Fruit fly (Drosophila melanogaster): Measurements from ENCODE around the gene CG11885.

Gene CG11885

DNA sequence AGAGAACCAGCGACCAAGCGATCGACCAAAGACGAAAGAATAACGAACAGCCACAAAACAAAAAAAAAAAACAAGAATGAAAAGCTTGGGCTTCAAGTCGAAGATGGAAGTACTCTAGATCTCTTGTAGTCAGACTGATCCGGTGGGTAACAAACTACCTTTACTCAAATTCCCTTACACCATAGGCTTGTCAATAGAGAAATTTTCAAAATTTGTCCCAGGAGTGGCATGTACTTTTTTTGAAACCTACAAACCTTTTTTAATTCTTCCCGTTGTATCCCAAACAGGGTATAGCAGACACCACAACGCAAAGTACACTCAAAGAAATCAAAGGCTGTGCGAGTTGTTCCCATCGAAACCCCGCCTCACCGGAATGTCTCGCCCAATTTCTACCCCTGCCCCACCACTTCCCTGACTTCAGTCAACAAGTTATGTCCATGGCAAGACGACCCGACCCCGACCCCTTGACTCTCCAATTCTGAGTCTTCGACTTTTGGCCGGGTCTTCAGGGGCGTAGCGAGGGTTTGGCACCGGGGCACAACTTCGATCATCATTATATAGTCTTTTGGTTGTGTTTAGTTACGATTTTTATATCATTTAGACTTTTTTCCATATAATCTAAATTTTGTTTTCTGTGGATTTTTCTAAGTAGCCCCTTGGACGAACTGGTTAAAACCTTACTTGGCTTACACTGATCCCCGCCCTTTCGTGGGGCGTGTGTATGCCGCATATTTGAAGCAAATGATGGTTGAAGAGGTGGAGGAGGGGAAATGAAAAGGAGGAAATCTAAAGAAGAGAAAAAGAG is 8.6 kb upstream of the CG11885 start (continued):
- TF ChIP-seq CG12219 (GFP tag; optimal IDR thresholded peaks at IDR 0.05) (no peak), Tbp (GFP tag; optimal IDR thresholded peaks at IDR 0.05) (no peak), Blimp-1 (GFP tag; optimal IDR thresholded peaks at IDR 0.05) (peak; percentile 59), Nf-YA (GFP tag; IDR thresholded peaks at IDR 0.05) (0 out of 2 replicates have a peak, but pooled peaks have one; percentile 47), gem (tag; optimal IDR thresholded peaks at IDR 0.05) (peak; percentile 67), Max (GFP tag; optimal IDR thresholded peaks at IDR 0.05) (peak; percentile 44), Drgx (GFP tag; IDR thresholded peaks at IDR 0.05) (peak; percentile 58), CG15269 (tag; optimal IDR thresholded peaks at IDR 0.05) (no peak), gcm (GFP tag; optimal IDR thresholded peaks at IDR 0.05) (no peak), tup (GFP tag; optimal IDR thresholded peaks at IDR 0.05) (no peak), Rx (GFP tag; IDR thresholded peaks at IDR 0.05) (no peak), luna (GFP tag; optimal IDR thresholded peaks at IDR 0.05) (peak; percentile 54), CG12744 (GFP tag; optimal IDR thresholded peaks at IDR 0.05) (no peak), maf-S (GFP tag; optimal IDR thresholded peaks at IDR 0.05) (no peak), CG4854 (GFP tag; optimal IDR thresholded peaks at IDR 0.05) (peak; percentile 12), Bdp1 (GFP tag; optimal IDR thresholded peaks at IDR 0.05) (peak; percentile 5), CHES-1-like (GFP tag; optimal IDR thresholded peaks at IDR 0.05) (peak; percentile 35), CG12299 (tag; optimal IDR thresholded peaks at IDR 0.05) (peak; percentile 5), CG14860 (GFP tag; IDR thresholded peaks at IDR 0.05; ENCODE audit: partially characterized antibody) (no peak), dm (GFP tag; optimal IDR thresholded peaks at IDR 0.05) (peak; percentile 9), so (GFP tag; IDR thresholded peaks at IDR 0.05) (no peak), gro (GFP tag; optimal IDR thresholded peaks at IDR 0.05) (peak; percentile 40), sug (tag; optimal IDR thresholded peaks at IDR 0.05) (no peak), CG1024 (GFP tag; IDR thresholded peaks at IDR 0.05) (no peak), E2f2 (GFP tag; IDR thresholded peaks at IDR 0.05) (peak; percentile 26; the same call in 1 of the 2 replicates), tgo (GFP tag; IDR thresholded peaks at IDR 0.05) (peak; percentile 30; the same call in 1 of the 3 replicates), Ets65A (GFP tag) (peak; percentile 97), gsb (GFP tag; IDR thresholded peaks at IDR 0.05) (no peak), dati (GFP tag; IDR thresholded peaks at IDR 0.05) (no peak), zfh1 (GFP tag; IDR thresholded peaks at IDR 0.05) (peak; percentile 62; the same call in 1 of the 3 replicates), CG15601 (tag; optimal IDR thresholded peaks at IDR 0.05) (peak; percentile 49), mam (GFP tag; optimal IDR thresholded peaks at IDR 0.05) (peak; percentile 61), CG11695 (GFP tag; IDR thresholded peaks at IDR 0.05) (no peak), CG9817 (tag; optimal IDR thresholded peaks at IDR 0.05) (no peak), eyg (GFP tag; optimal IDR thresholded peaks at IDR 0.05) (peak; percentile 39), ab (GFP tag; optimal IDR thresholded peaks at IDR 0.05) (peak; percentile 0), CG17359 (tag; optimal IDR thresholded peaks at IDR 0.05) (peak; percentile 7), Lhr (GFP tag; optimal IDR thresholded peaks at IDR 0.05) (no peak), CG16863 (GFP tag; optimal IDR thresholded peaks at IDR 0.05) (peak; percentile 57), NfI (GFP tag; optimal IDR thresholded peaks at IDR 0.05) (peak; percentile 28), CG8944 (GFP tag; optimal IDR thresholded peaks at IDR 0.05) (peak; percentile 60), twi (tag; optimal IDR thresholded peaks at IDR 0.05) (no peak), Hr39 (optimal IDR thresholded peaks at IDR 0.05) (no peak), Aef1 (GFP tag; IDR thresholded peaks at IDR 0.05) (peak; percentile 42; the same call in 2 of the 3 replicates), eve (GFP tag; optimal IDR thresholded peaks at IDR 0.05) (no peak), oc (tag; optimal IDR thresholded peaks at IDR 0.05) (peak; percentile 50), kni (GFP tag; optimal IDR thresholded peaks at IDR 0.05) (peak; percentile 62), HLH4C (GFP tag; IDR thresholded peaks at IDR 0.05; ENCODE audit: partially characterized antibody) (no peak), CG9215 (GFP tag; IDR thresholded peaks at IDR 0.05) (peak; percentile 66), bigmax (GFP tag; optimal IDR thresholded peaks at IDR 0.05) (no peak)

All from whole organism, embryonic.